Fruit fly (Drosophila melanogaster): ENCODE measurements around the gene CG5435.

dm6 chr2L:12421188-12421587 lies 9.5 kb downstream of the CG5435 start:
- no peak for TF ChIP-seq CG7101 (tag; optimal IDR thresholded peaks at IDR 0.05)
- no peak for TF ChIP-seq kay (GFP tag; ENCODE audit: borderline replicate concordance)
- TF ChIP-seq CG33017 (tag; optimal IDR thresholded peaks at IDR 0.05): no peak
- TF ChIP-seq ovo (GFP tag; optimal IDR thresholded peaks at IDR 0.05): no peak
- TF ChIP-seq Crg-1 (GFP tag; optimal IDR thresholded peaks at IDR 0.05): no peak
- no peak for TF ChIP-seq CG12768 (GFP tag; optimal IDR thresholded peaks at IDR 0.05)
- no peak for TF ChIP-seq toe (GFP tag; optimal IDR thresholded peaks at IDR 0.05)
- no peak for TF ChIP-seq CG14711 (tag; optimal IDR thresholded peaks at IDR 0.05)
- TF ChIP-seq Mnt (GFP tag; optimal IDR thresholded peaks at IDR 0.05): no peak

Measured in whole organism, adult.